Worm (Caenorhabditis elegans): Measurements from ENCODE around the gene T24A6.20.

- TF ChIP-seq ces-1 (GFP tag; optimal IDR thresholded peaks at IDR 0.05) = no peak
- no peak for TF ChIP-seq lin-13 (GFP tag; optimal IDR thresholded peaks at IDR 0.05)
- TF ChIP-seq sox-4 (tag; optimal IDR thresholded peaks at IDR 0.05) = no peak
- no peak for TF ChIP-seq tbx-2 (tag; optimal IDR thresholded peaks at IDR 0.05)
- TF ChIP-seq nhr-76 (tag; optimal IDR thresholded peaks at IDR 0.05) = no peak
- no peak for TF ChIP-seq ama-1 (optimal IDR thresholded peaks at IDR 0.05)
These were observed 43.1 kb upstream of the T24A6.20 start, which contains the start of gene str-228 for ce11 chrV:3509878-3510277.

Measured in whole organism, L1 larva.